Fruit fly (Drosophila melanogaster) whole organism, embryonic: ENCODE data around the gene CG13670.
A peak's percentile ranks its signal among the peaks of the same experiment; 100 is the strongest.

Experiments used
- ATbp ChIP-seq: fragments of 200-800 bp; sonication (Bioruptor generic); optimal IDR thresholded peaks from 2 replicates; lab custom pipeline; 2017; ENCODE audit warnings: missing biosample characterization, mild to moderate bottlenecking, missing genetic modification characterization, missing genetic modification reagents
- Awh ChIP-seq: fragments of 200-800 bp; sonication (Bioruptor generic); IDR thresholded peaks from 2 replicates; pipeline ENCODE4, ENCODE4 v1.3.6; 2022; ENCODE audit warnings: missing biosample characterization, missing genetic modification characterization
- BEAF-32 ChIP-seq: fragments of 200-800 bp; sonication (Bioruptor generic); optimal IDR thresholded peaks from 3 replicates; lab custom pipeline; 2017; ENCODE audit warnings: missing biosample characterization, missing genetic modification characterization, mild to moderate bottlenecking, moderate library complexity, missing genetic modification reagents
- Blimp-1 ChIP-seq: fragments of 200-800 bp; sonication (Bioruptor generic); optimal IDR thresholded peaks from 3 replicates; lab custom pipeline; 2018; ENCODE audit warnings: missing biosample characterization, missing genetic modification characterization, mild to moderate bottlenecking, moderate library complexity, missing genetic modification reagents
- CG11723 ChIP-seq: fragments of 200-800 bp; sonication (Bioruptor generic); optimal IDR thresholded peaks from 2 replicates; lab custom pipeline; 2017; ENCODE audit warnings: missing biosample characterization, mild to moderate bottlenecking, missing genetic modification characterization
- CG12299 ChIP-seq: fragments of 200-800 bp; sonication (Bioruptor generic); optimal IDR thresholded peaks from 2 replicates; lab custom pipeline; 2018; ENCODE audit warnings: missing biosample characterization, mild to moderate bottlenecking, missing genetic modification characterization
- CG1233 ChIP-seq: fragments of 200-800 bp; sonication (Bioruptor generic); optimal IDR thresholded peaks from 4 replicates; lab custom pipeline; 2018; ENCODE audit warnings: missing biosample characterization, mild to moderate bottlenecking, missing genetic modification characterization
- CG12391 ChIP-seq: fragments of 200-800 bp; sonication (Bioruptor generic); optimal IDR thresholded peaks from 3 replicates; lab custom pipeline; 2018; ENCODE audit warnings: missing biosample characterization, mild to moderate bottlenecking, missing genetic modification characterization, moderate library complexity
- CG13287 ChIP-seq: fragments of 200-800 bp; sonication (Bioruptor generic); IDR thresholded peaks from 2 replicates; pipeline ENCODE4 v1.3.6; 2022; ENCODE audit warnings: missing biosample characterization, missing genetic modification characterization; ENCODE audit not compliant: partially characterized antibody
- CG13894 ChIP-seq: fragments of 200-800 bp; sonication (Bioruptor generic); optimal IDR thresholded peaks from 3 replicates; lab custom pipeline; 2018; ENCODE audit warnings: missing biosample characterization, mild to moderate bottlenecking, missing genetic modification characterization, moderate library complexity
- CG1602 ChIP-seq: fragments of 200-800 bp; sonication (Bioruptor generic); optimal IDR thresholded peaks from 3 replicates; lab custom pipeline; 2016; ENCODE audit warnings: missing biosample characterization, missing genetic modification characterization
- CG1647 ChIP-seq: fragments of 200-800 bp; sonication (Bioruptor generic); optimal IDR thresholded peaks from 3 replicates; lab custom pipeline; 2016; ENCODE audit warnings: missing biosample characterization, missing genetic modification characterization
- CG17359 ChIP-seq: fragments of 200-800 bp; sonication (Bioruptor generic); optimal IDR thresholded peaks from 3 replicates; lab custom pipeline; 2018; ENCODE audit warnings: missing biosample characterization, mild to moderate bottlenecking, missing genetic modification characterization, moderate library complexity
- CG18619 ChIP-seq: fragments of 200-800 bp; sonication (Bioruptor generic); optimal IDR thresholded peaks from 3 replicates; lab custom pipeline; 2017; ENCODE audit warnings: missing biosample characterization, mild to moderate bottlenecking, missing genetic modification characterization
- CG30020 ChIP-seq: fragments of 200-800 bp; optimal IDR thresholded peaks from 2 replicates; lab custom pipeline; 2019; ENCODE audit warnings: missing biosample characterization, mild to moderate bottlenecking, missing genetic modification characterization, moderate library complexity
- CG3163 ChIP-seq: fragments of 200-800 bp; sonication (Bioruptor generic); optimal IDR thresholded peaks from 3 replicates; lab custom pipeline; 2016; ENCODE audit warnings: missing biosample characterization, missing genetic modification characterization
- CG6254 ChIP-seq: fragments of 200-800 bp; sonication (Bioruptor generic); optimal IDR thresholded peaks from 3 replicates; lab custom pipeline; 2017; ENCODE audit warnings: mild to moderate bottlenecking, missing biosample characterization, missing genetic modification reagents, missing genetic modification characterization
- CG9437 ChIP-seq: fragments of 200-800 bp; sonication (Bioruptor generic); optimal IDR thresholded peaks from 2 replicates; lab custom pipeline; 2018; ENCODE audit warnings: missing biosample characterization, mild to moderate bottlenecking, missing genetic modification characterization
- CG9609 ChIP-seq: fragments of 200-800 bp; sonication (Bioruptor generic); optimal IDR thresholded peaks from 3 replicates; lab custom pipeline; 2016; ENCODE audit warnings: missing biosample characterization, missing genetic modification characterization
- CTCF ChIP-seq: fragments of 200-800 bp; sonication (Bioruptor generic); optimal IDR thresholded peaks from 2 replicates; lab custom pipeline; 2017; ENCODE audit warnings: missing biosample characterization, mild to moderate bottlenecking, missing genetic modification characterization, moderate library complexity
- CkIIα-i1 ChIP-seq: fragments of 200-800 bp; sonication (Bioruptor generic); IDR thresholded peaks from 2 replicates; pipeline ENCODE4 v1.3.6; 2022; ENCODE audit warnings: missing biosample characterization, missing genetic modification characterization
- E2f1 ChIP-seq: fragments of 200-800 bp; sonication (Bioruptor generic); IDR thresholded peaks from 2 replicates; pipeline ENCODE4 v1.3.6; 2022; ENCODE audit warnings: missing biosample characterization, missing genetic modification characterization
- H15 ChIP-seq: fragments of 200-800 bp; sonication (Bioruptor generic); IDR thresholded peaks from 3 replicates; pipeline ENCODE4 v1.3.6; 2022; ENCODE audit warnings: missing biosample characterization, missing genetic modification characterization
- Hr3 ChIP-seq: fragments of 200-800 bp; sonication (Bioruptor generic); optimal IDR thresholded peaks from 3 replicates; lab custom pipeline; 2016; ENCODE audit warnings: missing biosample characterization, missing genetic modification characterization
- Kr ChIP-seq: fragments of 200-800 bp; sonication (Bioruptor generic); optimal IDR thresholded peaks from 2 replicates; lab custom pipeline; 2017; ENCODE audit warnings: missing biosample characterization, mild to moderate bottlenecking, missing genetic modification characterization
- Lim3 ChIP-seq: fragments of 200-800 bp; sonication (Bioruptor generic); IDR thresholded peaks from 2 replicates; pipeline ENCODE4 v1.3.6; 2022; ENCODE audit warnings: missing biosample characterization, missing genetic modification characterization
- Nf-YB ChIP-seq: fragments of 200-800 bp; sonication (Bioruptor generic); optimal IDR thresholded peaks from 3 replicates; lab custom pipeline; 2019; ENCODE audit warnings: missing biosample characterization, mild to moderate bottlenecking, missing genetic modification characterization, moderate library complexity
- Opbp ChIP-seq: fragments of 200-800 bp; sonication (Bioruptor generic); IDR thresholded peaks from 3 replicates; pipeline ENCODE4 v1.3.6; 2022; ENCODE audit warnings: missing biosample characterization, missing genetic modification characterization; ENCODE audit not compliant: partially characterized antibody
- Sox100B ChIP-seq: fragments of 200-800 bp; sonication (Bioruptor generic); optimal IDR thresholded peaks from 3 replicates; lab custom pipeline; 2018; ENCODE audit warnings: missing biosample characterization, mild to moderate bottlenecking, missing genetic modification characterization
- Sry-β ChIP-seq: fragments of 200-800 bp; sonication (Bioruptor generic); optimal IDR thresholded peaks from 2 replicates; lab custom pipeline; 2018; ENCODE audit warnings: missing biosample characterization, mild to moderate bottlenecking, missing genetic modification characterization, moderate library complexity
- Tbp ChIP-seq: fragments of >200 bp; optimal IDR thresholded peaks from 2 replicates; lab custom pipeline; 2018; ENCODE audit warnings: missing biosample characterization, missing genetic modification characterization
- ap ChIP-seq: fragments of 200-800 bp; sonication (Bioruptor generic); IDR thresholded peaks from 2 replicates; pipeline ENCODE4 v1.3.6; 2022; ENCODE audit warnings: missing biosample characterization, missing genetic modification characterization
- ase ChIP-seq: fragments of 200-800 bp; sonication (Bioruptor generic); IDR thresholded peaks from 3 replicates; pipeline ENCODE4 v1.3.6; 2022; ENCODE audit warnings: missing biosample characterization, missing genetic modification characterization
- ato ChIP-seq: fragments of 200-800 bp; sonication (Bioruptor generic); IDR thresholded peaks from 2 replicates; pipeline ENCODE4 v1.3.6; 2022; ENCODE audit warnings: missing biosample characterization, missing genetic modification characterization; ENCODE audit not compliant: partially characterized antibody
- chm ChIP-seq: fragments of 200-800 bp; sonication (Bioruptor generic); IDR thresholded peaks from 2 replicates; pipeline ENCODE4 v1.3.6; 2022; ENCODE audit warnings: missing biosample characterization, missing genetic modification characterization
- chn ChIP-seq: fragments of 200-800 bp; sonication (Bioruptor generic); optimal IDR thresholded peaks from 2 replicates; lab custom pipeline; 2016; ENCODE audit warnings: missing biosample characterization, missing genetic modification characterization
- ewg ChIP-seq: fragments of 200-800 bp; sonication (Bioruptor generic); optimal IDR thresholded peaks from 3 replicates; lab custom pipeline; 2017; ENCODE audit warnings: mild to moderate bottlenecking, missing biosample characterization, missing genetic modification reagents, missing genetic modification characterization
- ham ChIP-seq: fragments of 200-800 bp; sonication (Bioruptor generic); IDR thresholded peaks from 2 replicates; pipeline ENCODE4 v1.3.6; 2022; ENCODE audit warnings: missing biosample characterization, missing genetic modification characterization
- her ChIP-seq: fragments of 200-800 bp; sonication (Bioruptor generic); optimal IDR thresholded peaks from 2 replicates; lab custom pipeline; 2016; ENCODE audit warnings: missing biosample characterization, missing genetic modification characterization
- phol ChIP-seq: fragments of 200-800 bp; sonication (Bioruptor generic); optimal IDR thresholded peaks from 3 replicates; lab custom pipeline; 2018; ENCODE audit warnings: missing biosample characterization, mild to moderate bottlenecking, missing genetic modification characterization, moderate library complexity
- prd ChIP-seq, 3 experiments: fragments of >200 bp in 2 of 3; fragments of 200-800 bp in 1 of 3; sonication (Bioruptor generic) in 1 of 3; optimal IDR thresholded peaks in 2 of 3; IDR thresholded peaks in 1 of 3; 2 replicates in 2 of 3; 3 replicates in 1 of 3; pipeline versions ENCODE4 v1.3.6 to Lab custom; 2017 to 2022; ENCODE audit warnings: missing biosample characterization in 1 of 3, missing genetic modification characterization in 1 of 3
- repo ChIP-seq: fragments of 200-800 bp; sonication (Bioruptor generic); optimal IDR thresholded peaks from 2 replicates; lab custom pipeline; 2016; ENCODE audit warnings: missing biosample characterization, missing genetic modification characterization
- row ChIP-seq: fragments of 200-800 bp; sonication (Bioruptor generic); IDR thresholded peaks from 3 replicates; pipeline ENCODE4 v1.3.6; 2022; ENCODE audit warnings: missing biosample characterization, missing genetic modification characterization
- run ChIP-seq: fragments of 200-800 bp; sonication (Bioruptor generic); optimal IDR thresholded peaks from 3 replicates; lab custom pipeline; 2018; ENCODE audit warnings: missing biosample characterization, mild to moderate bottlenecking, missing genetic modification characterization
- sd ChIP-seq: fragments of 200-800 bp; sonication (Bioruptor generic); optimal IDR thresholded peaks from 3 replicates; lab custom pipeline; 2018; ENCODE audit warnings: missing biosample characterization, mild to moderate bottlenecking, missing genetic modification characterization, moderate library complexity
- sna ChIP-seq: fragments of 200-800 bp; sonication (Bioruptor generic); IDR thresholded peaks from 2 replicates; pipeline ENCODE4 v1.3.6; 2022; ENCODE audit warnings: missing biosample characterization, missing genetic modification characterization; ENCODE audit not compliant: partially characterized antibody
- stwl ChIP-seq: fragments of 200-800 bp; sonication (Bioruptor generic); optimal IDR thresholded peaks from 3 replicates; lab custom pipeline; 2018; ENCODE audit warnings: missing biosample characterization, mild to moderate bottlenecking, missing genetic modification characterization, moderate library complexity
- unc-4 ChIP-seq: fragments of 200-800 bp; sonication (Bioruptor generic); IDR thresholded peaks from 2 replicates; pipeline ENCODE4 v1.3.6; 2022; ENCODE audit warnings: missing biosample characterization, missing genetic modification characterization; ENCODE audit not compliant: partially characterized antibody
- vvl ChIP-seq: fragments of 200-800 bp; sonication (Bioruptor generic); IDR thresholded peaks from 2 replicates; pipeline ENCODE4 v1.3.6; 2022; ENCODE audit warnings: missing biosample characterization, missing genetic modification characterization
- zen2 ChIP-seq: fragments of 200-800 bp; sonication (Bioruptor generic); IDR thresholded peaks from 3 replicates; pipeline ENCODE4 v1.3.6; 2022; ENCODE audit warnings: missing biosample characterization, missing genetic modification characterization; ENCODE audit not compliant: partially characterized antibody

The CG13670 gene

dm6 chr3L:8318916-8319506 lies 1.6 kb upstream of the CG13670 start, which contains the start of gene CG43059 (continued):
- TF ChIP-seq row (GFP tag; lab: Robert Waterston, UW) = 0 out of 3 replicates have a peak, but pooled peaks have one; percentile 9
- no peak for TF ChIP-seq stwl (tag; lab: Kevin White, UChicago)
- peak; percentile 21 for TF ChIP-seq phol (tag; lab: Kevin White, UChicago)
- TF ChIP-seq CkIIα-i1 = no peak
- TF ChIP-seq CG13894 = no peak
- no peak for TF ChIP-seq Sry-β (GFP tag; lab: Kevin White, UChicago)
- TF ChIP-seq CG1233 = no peak
- no peak for TF ChIP-seq her (GFP tag; lab: Kevin White, UChicago)
- TF ChIP-seq ham (GFP tag; lab: Robert Waterston, UW) = no peak
- no peak for TF ChIP-seq Tbp (GFP tag; lab: Kevin White, UChicago)
- no peak for TF ChIP-seq prd (optimal IDR thresholded peaks at IDR 0.05; lab: Kevin White, UChicago)
- peak; percentile 29; the same call in 1 of the 3 replicates for TF ChIP-seq prd (GFP tag; IDR thresholded peaks at IDR 0.05; lab: Robert Waterston, UW)
- TF ChIP-seq CG1647 (GFP tag; lab: Kevin White, UChicago) = no peak
- TF ChIP-seq unc-4 (GFP tag; lab: Robert Waterston, UW) = no peak
- TF ChIP-seq Kr = no peak
- no peak for TF ChIP-seq H15 (GFP tag; lab: Robert Waterston, UW)
- no peak for TF ChIP-seq ewg (GFP tag; lab: Kevin White, UChicago)
- TF ChIP-seq CG30020 (tag; lab: Kevin White, UChicago) = no peak
- TF ChIP-seq Awh = 0 out of 2 replicates have a peak, but pooled peaks have one; percentile 29
- TF ChIP-seq repo (GFP tag; lab: Kevin White, UChicago) = no peak
- TF ChIP-seq CG9437 (GFP tag; lab: Kevin White, UChicago) = no peak
- TF ChIP-seq Opbp (GFP tag; lab: Robert Waterston, UW) = no peak
- no peak for TF ChIP-seq CTCF (GFP tag; lab: Kevin White, UChicago)
- no peak for TF ChIP-seq Lim3
- peak; percentile 1 for TF ChIP-seq CG17359
- TF ChIP-seq ATbp (GFP tag; lab: Kevin White, UChicago) = no peak
- no peak for TF ChIP-seq ap (GFP tag; lab: Robert Waterston, UW)
- TF ChIP-seq Sox100B (GFP tag; lab: Kevin White, UChicago) = no peak
- TF ChIP-seq Nf-YB (GFP tag; lab: Kevin White, UChicago) = no peak
- no peak for TF ChIP-seq vvl
- TF ChIP-seq run (tag; lab: Kevin White, UChicago) = no peak
- TF ChIP-seq sna = no peak
- TF ChIP-seq chn (GFP tag; lab: Kevin White, UChicago) = no peak
- TF ChIP-seq CG1602 (GFP tag; lab: Kevin White, UChicago) = no peak
- TF ChIP-seq CG12299 (tag; lab: Kevin White, UChicago) = no peak
- no peak for TF ChIP-seq BEAF-32 (GFP tag; lab: Kevin White, UChicago)
- TF ChIP-seq zen2 = no peak
- no peak for TF ChIP-seq sd
- 0 out of 2 replicates have a peak, but pooled peaks have one; percentile 15 for TF ChIP-seq E2f1
- TF ChIP-seq CG3163 (GFP tag; lab: Kevin White, UChicago) = no peak
- no peak for TF ChIP-seq ato (GFP tag; lab: Robert Waterston, UW)
- TF ChIP-seq CG6254 (GFP tag; lab: Kevin White, UChicago) = no peak
- no peak for TF ChIP-seq CG13287 (GFP tag; lab: Robert Waterston, UW)
- no peak for TF ChIP-seq Hr3 (GFP tag; lab: Kevin White, UChicago)
- TF ChIP-seq CG11723 (GFP tag; lab: Kevin White, UChicago) = no peak
- TF ChIP-seq CG9609 (GFP tag; lab: Kevin White, UChicago) = no peak
- 0 out of 3 replicates have a peak, but pooled peaks have one; percentile 19 for TF ChIP-seq ase (GFP tag; lab: Robert Waterston, UW)
- TF ChIP-seq CG12391 (tag; lab: Kevin White, UChicago) = no peak
- no peak for TF ChIP-seq chm (GFP tag; lab: Robert Waterston, UW)
- peak; percentile 32 for TF ChIP-seq Blimp-1 (GFP tag; lab: Kevin White, UChicago)
- TF ChIP-seq CG18619 (GFP tag; lab: Kevin White, UChicago) = no peak
